Worm (Caenorhabditis elegans) whole organism, L1 larva: ENCODE results near the gene C03A7.13.

Experiments used
- dpl-1 ChIP-seq, 3 experiments: fragments of 150-350 bp in 2 of 3; sonication (generic microtip) in 1 of 3; optimal IDR thresholded peaks; 2 replicates each; lab custom pipeline; 2014 to 2017; ENCODE audit warnings: missing biosample characterization in 3 of 3, missing genetic modification characterization in 3 of 3, missing genetic modification reagents in 3 of 3
- lin-13 ChIP-seq: fragments of 150-350 bp; optimal IDR thresholded peaks from 2 replicates; lab custom pipeline; 2014; ENCODE audit warnings: missing biosample characterization, missing genetic modification reagents, missing genetic modification characterization
- nhr-237 ChIP-seq: fragments of 150-350 bp; optimal IDR thresholded peaks from 2 replicates; lab custom pipeline; 2014; ENCODE audit warnings: missing biosample characterization, missing genetic modification characterization
- nhr-85 ChIP-seq: sonication (generic microtip); peaks from one replicate; lab custom pipeline; 2016; ENCODE audit warnings: missing genetic modification characterization, inconsistent platforms, missing compliant biosample characterization
- zag-1 ChIP-seq: fragments of 150-350 bp; optimal IDR thresholded peaks from 2 replicates; lab custom pipeline; 2014; ENCODE audit warnings: missing biosample characterization, missing genetic modification characterization

ce11 chrV:5132441-5132840 lies 59.9 kb downstream of the C03A7.13 start, which contains the start of gene F14F9.4:
- no peak for TF ChIP-seq dpl-1 (GFP tag; optimal IDR thresholded peaks at IDR 0.05; lab: Kevin White, UChicago)
- no peak for TF ChIP-seq zag-1
- TF ChIP-seq nhr-237 (tag; lab: Kevin White, UChicago), result no peak
- TF ChIP-seq lin-13 (GFP tag; lab: Kevin White, UChicago), result no peak
- no peak for TF ChIP-seq nhr-85 (tag; lab: Kevin White, UChicago)
